Fruit fly (Drosophila melanogaster): ENCODE results near the gene COX4.

dm6 chr2L:19998139-19998538 is 39.6 kb downstream of the COX4 start:
- TF ChIP-seq CG8478 (optimal IDR thresholded peaks at IDR 0.05) (no peak), pan (optimal IDR thresholded peaks at IDR 0.05) (no peak)

All from whole organism.